Fruit fly (Drosophila melanogaster): ENCODE data around the gene Eip74EF.

DNA sequence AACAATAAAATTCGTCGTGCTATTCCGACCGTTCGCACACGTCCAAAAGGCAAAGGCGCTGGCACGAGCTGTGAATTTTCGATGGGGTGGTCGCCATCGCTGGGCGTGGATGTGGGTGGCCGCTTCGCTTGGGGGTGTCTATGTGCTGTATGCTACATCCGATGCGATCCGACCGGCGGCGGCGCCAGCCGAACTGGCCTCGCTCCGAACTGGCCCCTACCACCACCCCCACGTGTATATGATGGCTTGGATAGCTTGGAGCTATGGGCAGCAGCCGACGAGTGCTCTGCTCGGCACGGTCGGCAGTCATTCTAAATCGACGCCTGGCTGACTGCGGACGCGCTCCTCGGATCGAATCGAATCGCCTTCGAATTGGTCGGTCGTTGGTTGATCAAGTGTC lies 14.0 kb upstream of the Eip74EF start, which contains the start of gene CG7497:
- TF ChIP-seq CG8301 (tag; optimal IDR thresholded peaks at IDR 0.05) (no peak), CG32121 (GFP tag; IDR thresholded peaks at IDR 0.05) (peak; percentile 75), CG12605 (GFP tag; IDR thresholded peaks at IDR 0.05) (no peak), fd96Ca (GFP tag; IDR thresholded peaks at IDR 0.05) (no peak), D1 (tag; optimal IDR thresholded peaks at IDR 0.05) (no peak), Ets98B (GFP tag; IDR thresholded peaks at IDR 0.05) (no peak; the same call in 1 of the 2 replicates), rn (GFP tag; IDR thresholded peaks at IDR 0.05) (no peak), EcR (GFP tag; optimal IDR thresholded peaks at IDR 0.05) (no peak), gl (tag; optimal IDR thresholded peaks at IDR 0.05) (no peak), CG4496 (GFP tag; IDR thresholded peaks at IDR 0.05) (peak; percentile 52), CG8159 (tag; optimal IDR thresholded peaks at IDR 0.05) (no peak)
